Worm (Caenorhabditis elegans): Measurements from ENCODE around the gene tbce-1.

DNA sequence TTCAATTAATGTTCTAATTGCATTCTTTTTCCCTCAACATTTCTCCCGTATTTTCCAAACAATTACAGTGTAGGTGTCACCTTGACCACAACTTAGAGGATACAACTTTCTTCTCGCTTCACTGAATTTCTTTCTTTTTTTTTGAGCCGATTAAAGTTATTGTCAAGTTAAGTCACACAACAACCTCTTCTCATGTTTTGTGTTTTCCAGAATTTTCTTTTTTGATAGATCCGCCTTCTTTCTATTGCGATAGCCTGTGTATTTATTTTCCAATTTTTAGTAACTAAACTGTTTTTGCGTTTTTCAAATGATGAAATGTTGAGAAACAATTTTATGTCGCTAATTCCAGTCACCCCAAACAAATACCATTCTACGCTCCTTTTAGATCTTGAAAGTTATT is 31.2 kb downstream of the tbce-1 start, which contains the start of gene F35H10.3:
- TF ChIP-seq set-16 (GFP tag; IDR thresholded peaks at IDR 0.05) (no peak), mdl-1 (tag; optimal IDR thresholded peaks at IDR 0.05) (no peak), egl-27 (tag; optimal IDR thresholded peaks at IDR 0.05) (no peak), nhr-10 (tag; optimal IDR thresholded peaks at IDR 0.05) (no peak), pha-4 (GFP tag; IDR thresholded peaks at IDR 0.05) (no peak), pha-4 (tag; optimal IDR thresholded peaks at IDR 0.05) (no peak), nhr-77 (tag; optimal IDR thresholded peaks at IDR 0.05) (no peak), daf-16 (GFP tag; optimal IDR thresholded peaks at IDR 0.05) (no peak), daf-16 (tag; optimal IDR thresholded peaks at IDR 0.05) (no peak), zfp-2 (tag; optimal IDR thresholded peaks at IDR 0.05) (no peak), snpc-4 (tag; optimal IDR thresholded peaks at IDR 0.05) (no peak), ZK546.5 (tag; optimal IDR thresholded peaks at IDR 0.05) (no peak), ceh-82 (tag; optimal IDR thresholded peaks at IDR 0.05) (no peak), duxl-1 (tag; optimal IDR thresholded peaks at IDR 0.05; ENCODE audit: poor library complexity) (no peak), snpc-1.2 (GFP tag; IDR thresholded peaks at IDR 0.05) (no peak)

All from whole organism, L4 larva.